Fruit fly (Drosophila melanogaster) whole organism, prepupa: ENCODE data around the gene Vta1.
A peak's percentile ranks its signal among the peaks of the same experiment; 100 is the strongest.

Experiments used
- CG10669 ChIP-seq: fragments of 200-800 bp; sonication (Bioruptor generic); optimal IDR thresholded peaks from 3 replicates; lab custom pipeline; 2018; ENCODE audit warnings: missing biosample characterization, mild to moderate bottlenecking, missing genetic modification characterization, moderate library complexity
- CG11762 ChIP-seq: fragments of 200-800 bp; sonication (Bioruptor generic); optimal IDR thresholded peaks from 3 replicates; lab custom pipeline; 2016; ENCODE audit warnings: missing biosample characterization, missing genetic modification characterization; ENCODE audit not compliant: insufficient read depth
- CG11902 ChIP-seq: fragments of 200-800 bp; sonication (Bioruptor generic); optimal IDR thresholded peaks from 3 replicates; lab custom pipeline; 2016; ENCODE audit warnings: missing biosample characterization, missing genetic modification characterization
- CG15336 ChIP-seq: fragments of 200-800 bp; sonication (Bioruptor generic); IDR thresholded peaks from 2 replicates; pipeline ENCODE4 v1.3.6; 2022; ENCODE audit warnings: missing biosample characterization, missing genetic modification characterization
- CG3032 ChIP-seq: fragments of 200-800 bp; optimal IDR thresholded peaks from 2 replicates; lab custom pipeline; 2019; ENCODE audit warnings: missing biosample characterization, mild to moderate bottlenecking, missing genetic modification characterization, moderate library complexity
- CG31627 ChIP-seq: fragments of 200-800 bp; sonication (Bioruptor generic); optimal IDR thresholded peaks from 3 replicates; lab custom pipeline; 2016; ENCODE audit warnings: missing biosample characterization, missing genetic modification characterization
- CG34406 ChIP-seq: fragments of 200-800 bp; sonication (Bioruptor generic); optimal IDR thresholded peaks from 3 replicates; lab custom pipeline; 2016; ENCODE audit warnings: missing biosample characterization, missing genetic modification characterization
- CG4318 ChIP-seq: fragments of 200-800 bp; sonication (Bioruptor generic); optimal IDR thresholded peaks from 3 replicates; lab custom pipeline; 2017; ENCODE audit warnings: missing biosample characterization, mild to moderate bottlenecking, missing genetic modification characterization
- CG6163 ChIP-seq: fragments of 200-800 bp; sonication (Bioruptor generic); IDR thresholded peaks from 3 replicates; pipeline ENCODE4 v1.3.6; 2022; ENCODE audit warnings: missing biosample characterization, missing genetic modification characterization
- CG6276 ChIP-seq: fragments of 200-800 bp; sonication (Bioruptor generic); optimal IDR thresholded peaks from 2 replicates; lab custom pipeline; 2017; ENCODE audit warnings: missing biosample characterization, mild to moderate bottlenecking, missing genetic modification characterization
- CG6792 ChIP-seq: fragments of 200-800 bp; sonication (Bioruptor generic); optimal IDR thresholded peaks from 3 replicates; lab custom pipeline; 2016; ENCODE audit warnings: missing biosample characterization, missing genetic modification characterization
- CG6808 ChIP-seq: fragments of 200-800 bp; sonication (Bioruptor generic); optimal IDR thresholded peaks from 3 replicates; lab custom pipeline; 2017; ENCODE audit warnings: missing biosample characterization, missing genetic modification characterization, mild to moderate bottlenecking, moderate library complexity, missing genetic modification reagents
- CG6854 ChIP-seq: fragments of 200-800 bp; sonication (Bioruptor generic); optimal IDR thresholded peaks from 2 replicates; lab custom pipeline; 2017; ENCODE audit warnings: missing biosample characterization, mild to moderate bottlenecking, missing genetic modification characterization
- CG7368 ChIP-seq: fragments of 200-800 bp; sonication (Bioruptor generic); optimal IDR thresholded peaks from 3 replicates; lab custom pipeline; 2016; ENCODE audit warnings: missing biosample characterization, missing genetic modification characterization
- CG8319 ChIP-seq: fragments of 200-800 bp; sonication (Bioruptor generic); optimal IDR thresholded peaks from 3 replicates; lab custom pipeline; 2016; ENCODE audit warnings: missing biosample characterization, missing genetic modification characterization
- CG8632 ChIP-seq: fragments of 200-800 bp; sonication (Bioruptor generic); optimal IDR thresholded peaks from 3 replicates; lab custom pipeline; 2016; ENCODE audit warnings: missing biosample characterization, missing genetic modification characterization
- Eip75B ChIP-seq: fragments of 200-800 bp; sonication (Bioruptor generic); optimal IDR thresholded peaks from 3 replicates; lab custom pipeline; 2016; ENCODE audit warnings: missing biosample characterization, missing genetic modification characterization
- Eip78C ChIP-seq: fragments of 200-800 bp; sonication (Bioruptor generic); peaks from one replicate; lab custom pipeline; 2016; ENCODE audit warnings: missing biosample characterization, missing genetic modification characterization
- Eip93F ChIP-seq: fragments of 200-800 bp; sonication (Bioruptor generic); optimal IDR thresholded peaks from 2 replicates; lab custom pipeline; 2016; ENCODE audit warnings: missing biosample characterization, mild to moderate bottlenecking, missing genetic modification characterization
- Ets21C ChIP-seq: fragments of 200-800 bp; sonication (Bioruptor generic); optimal IDR thresholded peaks from 3 replicates; lab custom pipeline; 2016; ENCODE audit warnings: missing biosample characterization, missing genetic modification characterization
- Gug ChIP-seq: fragments of 200-800 bp; sonication (Bioruptor generic); IDR thresholded peaks from 2 replicates; pipeline ENCODE4 v1.3.6; 2022; ENCODE audit warnings: missing biosample characterization, missing genetic modification characterization
- Hr4 ChIP-seq: fragments of 200-800 bp; sonication (Bioruptor generic); optimal IDR thresholded peaks from 3 replicates; lab custom pipeline; 2016; ENCODE audit warnings: missing biosample characterization, missing genetic modification characterization
- Lpt ChIP-seq: fragments of 200-800 bp; sonication (Bioruptor generic); optimal IDR thresholded peaks from 3 replicates; lab custom pipeline; 2016; ENCODE audit warnings: missing biosample characterization, missing genetic modification characterization
- Met ChIP-seq: fragments of 200-800 bp; sonication (Bioruptor generic); optimal IDR thresholded peaks from 3 replicates; lab custom pipeline; 2016; ENCODE audit warnings: missing biosample characterization, missing genetic modification characterization
- OdsH ChIP-seq: fragments of 200-800 bp; sonication (Bioruptor generic); optimal IDR thresholded peaks from 3 replicates; lab custom pipeline; 2016; ENCODE audit warnings: missing biosample characterization, missing genetic modification characterization
- Sox102F ChIP-seq: fragments of 200-800 bp; sonication (Bioruptor generic); optimal IDR thresholded peaks from 2 replicates; lab custom pipeline; 2016; ENCODE audit warnings: missing biosample characterization, mild to moderate bottlenecking, missing genetic modification characterization
- achi ChIP-seq: fragments of 200-800 bp; sonication (Bioruptor generic); optimal IDR thresholded peaks from 3 replicates; lab custom pipeline; 2016; ENCODE audit warnings: missing biosample characterization, missing genetic modification characterization
- acj6 ChIP-seq: fragments of 200-800 bp; sonication (Bioruptor generic); optimal IDR thresholded peaks from 3 replicates; lab custom pipeline; 2016; ENCODE audit warnings: missing biosample characterization, missing genetic modification characterization
- cyc ChIP-seq: fragments of 200-800 bp; sonication (Bioruptor generic); optimal IDR thresholded peaks from 3 replicates; lab custom pipeline; 2016; ENCODE audit warnings: missing biosample characterization, missing genetic modification characterization
- dac ChIP-seq: fragments of 200-800 bp; sonication (Bioruptor generic); optimal IDR thresholded peaks from 2 replicates; lab custom pipeline; 2017; ENCODE audit warnings: missing biosample characterization, mild to moderate bottlenecking, missing genetic modification characterization
- eg ChIP-seq: fragments of 200-800 bp; sonication (Bioruptor generic); IDR thresholded peaks from 3 replicates; pipeline ENCODE4 v1.3.6; 2022; ENCODE audit warnings: missing biosample characterization, missing genetic modification characterization
- lz ChIP-seq: fragments of 200-800 bp; sonication (Bioruptor generic); optimal IDR thresholded peaks from 3 replicates; lab custom pipeline; 2016; ENCODE audit warnings: missing biosample characterization, missing genetic modification characterization
- net ChIP-seq: fragments of 200-800 bp; sonication (Bioruptor generic); optimal IDR thresholded peaks from 3 replicates; lab custom pipeline; 2016; ENCODE audit warnings: missing biosample characterization, missing genetic modification characterization
- pdm3 ChIP-seq: fragments of 200-800 bp; sonication (Bioruptor generic); optimal IDR thresholded peaks from 3 replicates; lab custom pipeline; 2016; ENCODE audit warnings: missing biosample characterization, missing genetic modification characterization
- salr ChIP-seq, 2 experiments: fragments of 200-800 bp; sonication (Bioruptor generic); optimal IDR thresholded peaks; 3 replicates each; lab custom pipeline; 2016 to 2018; ENCODE audit warnings: missing biosample characterization in 2 of 2, missing genetic modification characterization in 2 of 2, mild to moderate bottlenecking in 1 of 2
- spab ChIP-seq: fragments of 200-800 bp; sonication (Bioruptor generic); optimal IDR thresholded peaks from 2 replicates; lab custom pipeline; 2017; ENCODE audit warnings: missing biosample characterization, mild to moderate bottlenecking, missing genetic modification characterization, missing genetic modification reagents
- svp ChIP-seq: fragments of 200-800 bp; sonication (Bioruptor generic); peaks from one replicate; lab custom pipeline; 2016; ENCODE audit warnings: missing biosample characterization, missing genetic modification characterization
- topi ChIP-seq: fragments of 200-800 bp; sonication (Bioruptor generic); optimal IDR thresholded peaks from 3 replicates; lab custom pipeline; 2016; ENCODE audit warnings: missing biosample characterization, missing genetic modification characterization
- vri ChIP-seq: fragments of 200-800 bp; sonication (Bioruptor generic); optimal IDR thresholded peaks from 3 replicates; lab custom pipeline; 2016; ENCODE audit warnings: missing biosample characterization, mild to moderate bottlenecking, missing genetic modification characterization

Gene Vta1

dm6 chr3L:1676222-1676621, 23.5 kb upstream of the Vta1 start:
- no peak for TF ChIP-seq Eip93F (GFP tag; lab: Kevin White, UChicago)
- TF ChIP-seq OdsH (GFP tag; lab: Kevin White, UChicago) = no peak
- TF ChIP-seq Sox102F (GFP tag; lab: Kevin White, UChicago) = no peak
- no peak for TF ChIP-seq CG3032 (tag; lab: Kevin White, UChicago)
- TF ChIP-seq CG4318 (GFP tag; lab: Kevin White, UChicago) = no peak
- no peak for TF ChIP-seq Ets21C (GFP tag; lab: Kevin White, UChicago)
- no peak for TF ChIP-seq CG7368 (GFP tag; lab: Kevin White, UChicago)

- no peak for TF ChIP-seq acj6 (GFP tag; lab: Kevin White, UChicago)
- no peak for TF ChIP-seq CG6276 (GFP tag; lab: Kevin White, UChicago)
- no peak for TF ChIP-seq CG31627 (GFP tag; lab: Kevin White, UChicago)
These were observed 22.5 kb upstream of the Vta1 start for dm6 chr3L:1675242-1675641.

dm6 chr3L:1674381-1674780, 21.7 kb upstream of the Vta1 start, which contains the start of gene CG7991:
CG7991 (plus strand) TSS chr3L:1674709.
- no peak for TF ChIP-seq pdm3 (GFP tag; lab: Kevin White, UChicago)
- no peak for TF ChIP-seq Eip93F (GFP tag; lab: Kevin White, UChicago)
- peak; percentile 14 for TF ChIP-seq Eip78C (GFP tag; lab: Kevin White, UChicago)
- peak; percentile 38; the same call in 1 of the 3 replicates for TF ChIP-seq CG6163

dm6 chr3L:1672627-1673026, 19.9 kb upstream of the Vta1 start, which contains the start of gene CG13930:
CG13930 (minus strand) TSS chr3L:1672727.
- no peak for TF ChIP-seq OdsH (GFP tag; lab: Kevin White, UChicago)
- TF ChIP-seq lz = no peak
- no peak for TF ChIP-seq svp (GFP tag; lab: Kevin White, UChicago)
- TF ChIP-seq eg (GFP tag; lab: Robert Waterston, UW) = no peak
- TF ChIP-seq Hr4 (GFP tag; lab: Kevin White, UChicago) = no peak
- TF ChIP-seq spab (GFP tag; lab: Kevin White, UChicago) = no peak
- TF ChIP-seq CG31627 (GFP tag; lab: Kevin White, UChicago) = no peak
- no peak for TF ChIP-seq topi
- TF ChIP-seq Lpt (GFP tag; lab: Kevin White, UChicago) = no peak
- no peak for TF ChIP-seq CG6808 (GFP tag; lab: Kevin White, UChicago)
- TF ChIP-seq CG4318 (GFP tag; lab: Kevin White, UChicago) = no peak
- no peak for TF ChIP-seq CG11902 (GFP tag; lab: Kevin White, UChicago)
- no peak for TF ChIP-seq Eip78C (GFP tag; lab: Kevin White, UChicago)
- TF ChIP-seq dac (GFP tag; lab: Kevin White, UChicago) = no peak
- no peak for TF ChIP-seq CG34406 (GFP tag; lab: Kevin White, UChicago)
- TF ChIP-seq vri (GFP tag; lab: Kevin White, UChicago) = no peak
- no peak for TF ChIP-seq CG11762 (GFP tag; lab: Kevin White, UChicago)

- TF ChIP-seq achi (GFP tag; lab: Kevin White, UChicago) = no peak
- TF ChIP-seq CG11762 (GFP tag; lab: Kevin White, UChicago) = no peak
- no peak for TF ChIP-seq CG6808 (GFP tag; lab: Kevin White, UChicago)
These were observed 17.3 kb upstream of the Vta1 start, which contains the start of gene RabX5 for dm6 chr3L:1670008-1670407. RabX5 (minus strand) TSS chr3L:1670108.

dm6 chr3L:1668504-1668903, 15.8 kb upstream of the Vta1 start, which contains the start of gene RpL23A:
RpL23A (minus strand) TSS chr3L:1668654.
- no peak for TF ChIP-seq CG6808 (GFP tag; lab: Kevin White, UChicago)
- peak; percentile 73 for TF ChIP-seq CG6792 (GFP tag; lab: Kevin White, UChicago)
- peak; percentile 89 for TF ChIP-seq CG6854
- TF ChIP-seq net (GFP tag; lab: Kevin White, UChicago) = peak; percentile 74
- no peak for TF ChIP-seq pdm3 (GFP tag; lab: Kevin White, UChicago)
- no peak for TF ChIP-seq spab (GFP tag; lab: Kevin White, UChicago)
- peak; percentile 46; the same call in 1 of the 2 replicates for TF ChIP-seq Gug (GFP tag; lab: Robert Waterston, UW)
- TF ChIP-seq Ets21C (GFP tag; lab: Kevin White, UChicago) = peak; percentile 74
- no peak for TF ChIP-seq Lpt (GFP tag; lab: Kevin White, UChicago)
- TF ChIP-seq acj6 (GFP tag; lab: Kevin White, UChicago) = no peak
- no peak for TF ChIP-seq Eip93F (GFP tag; lab: Kevin White, UChicago)
- no peak for TF ChIP-seq CG4318 (GFP tag; lab: Kevin White, UChicago)
- TF ChIP-seq CG8319 (GFP tag; lab: Kevin White, UChicago) = peak; percentile 73
- peak; percentile 95 for TF ChIP-seq Eip78C (GFP tag; lab: Kevin White, UChicago)
- peak; percentile 85 for TF ChIP-seq Met (GFP tag; lab: Kevin White, UChicago)
- TF ChIP-seq CG8632 (GFP tag; lab: Kevin White, UChicago) = no peak
- no peak for TF ChIP-seq CG15336 (GFP tag; lab: Robert Waterston, UW)
- peak; percentile 62 for TF ChIP-seq dac (GFP tag; lab: Kevin White, UChicago)
- no peak for TF ChIP-seq CG10669
- TF ChIP-seq achi (GFP tag; lab: Kevin White, UChicago) = peak; percentile 100
- TF ChIP-seq CG7368 (GFP tag; lab: Kevin White, UChicago) = peak; percentile 85
- TF ChIP-seq cyc (GFP tag; lab: Kevin White, UChicago) = peak; percentile 94
- TF ChIP-seq Eip75B (GFP tag; lab: Kevin White, UChicago) = peak; percentile 85
- peak in 1 of 2 experiments; percentile 86 for TF ChIP-seq salr (GFP tag; optimal IDR thresholded peaks at IDR 0.05; lab: Kevin White, UChicago)
